Fruit fly (Drosophila melanogaster): ENCODE results near the gene Dnah3.

The Dnah3 gene

dm6 chr3L:4898647-4899046, 37.6 kb downstream of the Dnah3 start, which contains the start of gene hoka:
Gene hoka, plus strand, starts transcription at chr3L:4898900.
- no peak for TF ChIP-seq CG15336 (GFP tag; IDR thresholded peaks at IDR 0.05)
- no peak for TF ChIP-seq Smox (GFP tag; optimal IDR thresholded peaks at IDR 0.05)

DNA sequence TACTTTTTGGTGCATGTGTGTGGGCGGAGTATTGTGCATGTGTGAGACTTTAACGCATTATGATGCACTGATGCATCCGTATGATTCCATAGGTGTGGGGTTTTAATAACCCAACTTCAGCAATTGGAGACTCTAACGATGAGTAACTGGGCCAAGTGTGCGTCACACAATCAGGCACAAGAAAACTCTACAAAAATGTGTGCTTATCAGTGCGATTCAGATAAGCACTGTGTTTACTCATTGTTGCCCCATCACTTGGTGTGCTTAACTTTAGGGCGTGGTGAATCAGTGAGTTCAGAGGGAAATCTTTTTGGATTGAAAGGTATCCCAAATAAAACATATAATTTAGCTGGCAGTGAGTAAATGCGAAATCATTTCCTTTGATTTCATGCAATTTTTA, 38.0 kb downstream of the Dnah3 start:
- TF ChIP-seq fkh (GFP tag; optimal IDR thresholded peaks at IDR 0.05) (peak; percentile 58), CG6276 (GFP tag; optimal IDR thresholded peaks at IDR 0.05) (no peak)

dm6 chr3L:4910068-4910467, 49.0 kb downstream of the Dnah3 start, which contains the start of gene Rh50:
Gene Rh50, plus strand, starts transcription at chr3L:4910368.
- TF ChIP-seq Sox15 (GFP tag; optimal IDR thresholded peaks at IDR 0.05) (no peak), pdm3 (GFP tag; optimal IDR thresholded peaks at IDR 0.05) (no peak), spab (GFP tag; optimal IDR thresholded peaks at IDR 0.05) (no peak), CG7368 (GFP tag; optimal IDR thresholded peaks at IDR 0.05) (no peak), dsx (GFP tag; optimal IDR thresholded peaks at IDR 0.05; ENCODE audit: poor library complexity, severe bottlenecking) (no peak), CG16779 (tag; optimal IDR thresholded peaks at IDR 0.05) (no peak), OdsH (GFP tag; optimal IDR thresholded peaks at IDR 0.05) (no peak)

- no peak for TF ChIP-seq cyc (GFP tag; optimal IDR thresholded peaks at IDR 0.05)
- no peak for TF ChIP-seq CG15336 (GFP tag; IDR thresholded peaks at IDR 0.05)
- peak; percentile 12 for TF ChIP-seq svp (GFP tag)
These were observed 59.9 kb downstream of the Dnah3 start for dm6 chr3L:4920935-4921334.

dm6 chr3L:4924612-4925011, 63.5 kb downstream of the Dnah3 start:
- TF ChIP-seq svp (GFP tag) (no peak), CG11294 (GFP tag; IDR thresholded peaks at IDR 0.05) (no peak), Lpt (GFP tag; optimal IDR thresholded peaks at IDR 0.05) (no peak), CG3032 (tag; optimal IDR thresholded peaks at IDR 0.05) (no peak), CG6854 (GFP tag; optimal IDR thresholded peaks at IDR 0.05) (no peak), Ets21C (GFP tag; optimal IDR thresholded peaks at IDR 0.05) (no peak), CG16779 (tag; optimal IDR thresholded peaks at IDR 0.05) (no peak), CG32006 (GFP tag; optimal IDR thresholded peaks at IDR 0.05) (no peak), OdsH (GFP tag; optimal IDR thresholded peaks at IDR 0.05) (no peak), Sox15 (GFP tag; optimal IDR thresholded peaks at IDR 0.05) (no peak), eg (GFP tag; IDR thresholded peaks at IDR 0.05) (no peak), CG8319 (GFP tag; optimal IDR thresholded peaks at IDR 0.05) (no peak)

dm6 chr3L:4929781-4930180, 68.7 kb downstream of the Dnah3 start:
- TF ChIP-seq CG16779 (tag; optimal IDR thresholded peaks at IDR 0.05) (no peak), Hr38 (GFP tag; optimal IDR thresholded peaks at IDR 0.05) (no peak), topi (GFP tag; optimal IDR thresholded peaks at IDR 0.05) (no peak), CG1621 (tag; optimal IDR thresholded peaks at IDR 0.05) (no peak), Ets96B (tag; optimal IDR thresholded peaks at IDR 0.05) (no peak), acj6 (GFP tag; optimal IDR thresholded peaks at IDR 0.05) (no peak), Hr39 (GFP tag; optimal IDR thresholded peaks at IDR 0.05) (peak; percentile 3), Eip78C (GFP tag) (peak; percentile 63), CG10631 (GFP tag; optimal IDR thresholded peaks at IDR 0.05) (no peak), OdsH (GFP tag; optimal IDR thresholded peaks at IDR 0.05) (no peak), svp (GFP tag) (peak; percentile 47), dsx (GFP tag; optimal IDR thresholded peaks at IDR 0.05; ENCODE audit: poor library complexity, severe bottlenecking) (no peak), Met (GFP tag; optimal IDR thresholded peaks at IDR 0.05) (no peak), vri (GFP tag; optimal IDR thresholded peaks at IDR 0.05) (no peak), CG11294 (GFP tag; IDR thresholded peaks at IDR 0.05) (no peak), salr (GFP tag; optimal IDR thresholded peaks at IDR 0.05) (no peak), eg (GFP tag; IDR thresholded peaks at IDR 0.05) (no peak), CG8119 (GFP tag; IDR thresholded peaks at IDR 0.05) (0 out of 3 replicates have a peak, but pooled peaks have one; percentile 20), Sox15 (GFP tag; optimal IDR thresholded peaks at IDR 0.05) (no peak), esn (GFP tag; optimal IDR thresholded peaks at IDR 0.05) (no peak), CG11762 (GFP tag; optimal IDR thresholded peaks at IDR 0.05; ENCODE audit: insufficient read depth) (no peak), fd59A (GFP tag; optimal IDR thresholded peaks at IDR 0.05) (no peak), CG6792 (GFP tag; optimal IDR thresholded peaks at IDR 0.05) (no peak), CG11902 (GFP tag; optimal IDR thresholded peaks at IDR 0.05) (no peak), CG32006 (GFP tag; optimal IDR thresholded peaks at IDR 0.05) (peak; percentile 16), Ets21C (GFP tag; optimal IDR thresholded peaks at IDR 0.05) (no peak), spab (GFP tag; optimal IDR thresholded peaks at IDR 0.05) (no peak), Smox (GFP tag; optimal IDR thresholded peaks at IDR 0.05) (peak; percentile 4), ss (GFP tag; optimal IDR thresholded peaks at IDR 0.05) (no peak), achi (GFP tag; optimal IDR thresholded peaks at IDR 0.05) (no peak)

All from whole organism, prepupa.